Worm (Caenorhabditis elegans) whole organism, dauer: Measurements from ENCODE around the gene gldi-2.

Experiments
- unc-62 ChIP-seq: sonication (generic microtip); optimal IDR thresholded peaks from 2 replicates; lab custom pipeline; 2017; ENCODE audit warnings: missing biosample characterization, missing genetic modification reagents, missing genetic modification characterization

Gene gldi-2

ce11 chrII:6783377-6783829 lies at the start of gene gldi-2:
Gene gldi-2 (plus strand): TSS chrII:6783427.
- no peak for TF ChIP-seq unc-62 (GFP tag; lab: Kevin White, UChicago)

DNA sequence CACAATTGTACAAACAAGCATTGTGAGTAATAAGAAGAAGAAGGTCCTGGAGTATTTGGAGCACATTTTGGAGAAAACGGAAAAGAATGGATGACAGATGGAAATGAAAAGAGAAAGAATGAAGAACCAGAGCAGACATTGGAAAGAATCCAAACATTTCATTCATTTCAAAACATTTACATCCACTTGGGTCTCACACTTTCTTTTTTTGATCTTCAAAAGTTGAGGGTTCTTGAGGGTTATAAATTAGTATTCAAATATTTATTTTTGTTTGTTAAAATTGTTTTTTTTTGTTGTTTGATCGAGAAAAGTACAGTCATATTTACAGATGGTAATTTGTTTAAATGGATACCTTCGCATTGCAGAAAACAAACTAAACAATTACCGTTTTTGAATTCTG lies 49.5 kb upstream of the gldi-2 start, which contains the start of gene T14B4.9:
Gene T14B4.9, minus strand, starts transcription at position 101 of the 400 bp plus-strand sequence.
- TF ChIP-seq unc-62 (GFP tag; lab: Kevin White, UChicago), result no peak

DNA sequence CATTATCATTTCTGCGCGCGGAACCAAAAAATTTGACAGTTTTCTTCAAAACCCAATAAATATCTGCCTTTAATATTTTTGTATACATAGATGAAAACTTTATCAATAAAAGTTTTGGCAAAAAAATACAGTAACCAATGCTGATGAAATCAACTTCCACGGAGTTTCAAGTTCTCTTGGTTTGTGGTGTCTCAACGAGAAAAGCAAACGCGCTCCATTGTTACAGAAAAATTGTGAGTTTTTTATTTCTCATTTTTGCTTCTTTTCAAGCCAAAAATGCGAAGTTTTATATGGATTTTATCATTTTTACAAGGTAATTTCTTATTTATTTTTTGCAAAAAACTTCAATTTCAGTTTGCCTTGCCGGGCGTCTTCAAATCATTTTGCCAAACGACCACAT lies 48.6 kb upstream of the gldi-2 start, which contains the start of gene T14B4.3:
Gene T14B4.3, plus strand, starts transcription at position 264 of the 400 bp plus-strand sequence.
- no peak for TF ChIP-seq unc-62 (GFP tag; lab: Kevin White, UChicago)

DNA sequence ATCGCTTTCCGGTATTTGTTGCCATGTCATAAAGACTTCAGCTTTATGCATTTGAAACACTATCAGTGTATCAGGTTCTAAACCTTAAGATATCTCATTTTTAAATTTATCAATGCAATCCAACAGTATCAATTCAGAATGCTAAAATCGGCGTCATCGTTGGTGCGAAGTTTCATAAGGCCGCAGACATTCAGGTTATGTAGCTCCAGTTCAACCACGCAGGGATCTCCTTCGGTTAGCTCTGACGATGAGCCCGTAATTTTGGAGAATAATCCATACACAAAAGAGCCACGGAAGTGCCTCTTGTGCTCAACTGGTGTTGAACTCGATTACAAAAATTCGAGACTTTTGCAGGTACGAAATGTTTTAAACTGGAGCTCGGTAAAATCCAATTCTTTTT lies 47.2 kb upstream of the gldi-2 start, which contains the start of gene mrps-18.C:
Gene mrps-18.C, plus strand, starts transcription at position 138 of the 400 bp plus-strand sequence.
- TF ChIP-seq unc-62 (GFP tag; lab: Kevin White, UChicago), result no peak

DNA sequence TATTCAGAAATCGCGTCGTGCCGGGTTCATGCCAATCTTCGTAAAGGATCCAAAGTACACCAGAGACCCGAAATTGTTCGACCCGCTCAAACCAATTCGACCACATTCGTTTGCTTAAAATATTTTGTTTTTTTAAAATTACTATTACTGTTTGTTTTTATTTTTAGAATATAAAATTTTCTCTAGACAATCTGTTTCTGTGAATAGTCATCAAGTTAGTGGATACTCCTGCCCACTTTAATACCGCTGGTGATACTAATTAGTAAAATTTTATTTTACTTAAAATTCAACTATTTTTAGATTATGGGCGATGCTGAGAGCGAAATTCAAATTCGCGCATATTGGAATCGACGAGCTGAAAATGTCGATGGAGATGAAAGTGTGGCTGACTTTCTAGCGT lies 46.6 kb upstream of the gldi-2 start, which contains the start of gene T14B4.1:
Gene T14B4.1, plus strand, starts transcription at position 301 of the 400 bp plus-strand sequence.
- no peak for TF ChIP-seq unc-62 (GFP tag; lab: Kevin White, UChicago)

ce11 chrII:6741428-6741827 lies 41.8 kb upstream of the gldi-2 start, which contains the start of gene exos-8:
Gene exos-8 (plus strand): TSS chrII:6741691.
- no peak for TF ChIP-seq unc-62 (GFP tag; lab: Kevin White, UChicago)

ce11 chrII:6742614-6743013 lies 40.6 kb upstream of the gldi-2 start, which contains the start of gene F41G3.6:
Gene F41G3.6 (plus strand): TSS chrII:6742914.
- no peak for TF ChIP-seq unc-62 (GFP tag; lab: Kevin White, UChicago)

ce11 chrII:6744648-6745047 lies 38.6 kb upstream of the gldi-2 start, which contains the start of gene ins-15:
Gene ins-15 (minus strand): TSS chrII:6744748.
- no peak for TF ChIP-seq unc-62 (GFP tag; lab: Kevin White, UChicago)

DNA sequence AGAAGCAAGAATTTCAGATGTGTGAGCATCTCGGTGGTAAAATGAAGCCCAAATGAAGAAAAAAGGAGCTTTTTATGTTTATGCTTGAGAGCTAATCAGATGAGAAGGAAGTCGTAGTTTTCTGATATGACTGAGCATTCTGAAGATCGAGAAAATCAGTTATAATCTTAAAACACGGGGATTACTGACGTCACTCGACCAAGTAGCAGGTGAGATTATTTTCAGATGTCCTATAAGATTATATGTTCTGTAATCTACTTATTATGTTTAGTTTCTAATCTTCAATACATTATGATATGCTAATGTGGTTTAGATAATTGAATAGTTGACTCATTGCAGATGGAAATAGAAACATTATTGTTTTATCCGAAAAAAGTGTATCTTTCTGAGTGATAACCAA lies 37.4 kb upstream of the gldi-2 start, which contains the start of gene ins-14:
Gene ins-14, minus strand, starts transcription at position 32 of the 400 bp plus-strand sequence.
- no peak for TF ChIP-seq unc-62 (GFP tag; lab: Kevin White, UChicago)

- TF ChIP-seq unc-62 (GFP tag; lab: Kevin White, UChicago), result no peak
Observed at ce11 chrII:6746404-6746803, 36.8 kb upstream of the gldi-2 start, which contains the start of gene F41G3.5. Gene F41G3.5 (plus strand): TSS chrII:6746704.

ce11 chrII:6749422-6749821 lies 33.8 kb upstream of the gldi-2 start, which contains the start of gene F41G3.10:
Gene F41G3.10 (minus strand): TSS chrII:6749522.
- TF ChIP-seq unc-62 (GFP tag; lab: Kevin White, UChicago), result no peak

ce11 chrII:6750929-6751328 lies 32.3 kb upstream of the gldi-2 start, which contains the start of gene F41G3.20:
Gene F41G3.20 (minus strand): TSS chrII:6751029.
- TF ChIP-seq unc-62 (GFP tag; lab: Kevin White, UChicago), result no peak

DNA sequence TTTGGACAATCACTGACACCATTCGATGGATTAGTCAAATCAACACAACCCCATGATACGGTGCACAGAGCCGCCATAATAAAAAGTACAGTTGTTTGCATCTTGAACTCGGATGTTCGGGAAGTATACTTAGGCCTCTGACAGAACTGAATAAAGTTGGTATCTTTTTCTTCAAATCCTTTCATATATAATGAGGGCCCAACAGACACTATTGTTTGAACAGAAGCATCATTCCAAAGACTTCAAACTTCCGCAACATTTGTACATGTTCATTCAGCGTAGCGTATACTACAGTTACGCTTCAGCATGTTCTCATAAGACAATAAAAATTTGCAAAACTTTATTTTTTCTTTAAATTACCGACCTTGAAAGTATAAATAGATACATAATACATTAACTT lies 31.2 kb upstream of the gldi-2 start, which contains the start of gene F41G3.19:
Gene F41G3.19, minus strand, starts transcription at position 101 of the 400 bp plus-strand sequence.
- no peak for TF ChIP-seq unc-62 (GFP tag; lab: Kevin White, UChicago)

DNA sequence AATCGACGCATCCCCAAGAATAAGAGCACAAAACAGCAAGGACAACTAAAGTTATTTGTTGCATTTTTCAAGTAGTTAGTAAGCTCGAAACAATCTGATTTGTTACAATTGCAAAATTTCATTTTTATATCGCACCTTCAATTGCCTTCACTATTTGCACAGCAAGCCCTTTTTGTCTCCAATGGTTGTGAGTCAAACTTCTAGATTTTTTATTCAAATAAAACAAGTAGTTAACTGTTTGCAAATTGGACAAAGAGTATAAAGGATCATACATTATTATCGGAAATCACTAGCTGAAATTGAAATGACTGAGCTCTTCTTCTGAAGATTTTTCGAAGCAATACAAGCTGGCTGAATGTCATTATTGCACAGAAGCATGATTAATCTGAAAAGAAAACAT lies 30.4 kb upstream of the gldi-2 start, which contains the start of gene F41G3.21:
Gene F41G3.21, minus strand, starts transcription at position 101 of the 400 bp plus-strand sequence.
- TF ChIP-seq unc-62 (GFP tag; lab: Kevin White, UChicago), result no peak

DNA sequence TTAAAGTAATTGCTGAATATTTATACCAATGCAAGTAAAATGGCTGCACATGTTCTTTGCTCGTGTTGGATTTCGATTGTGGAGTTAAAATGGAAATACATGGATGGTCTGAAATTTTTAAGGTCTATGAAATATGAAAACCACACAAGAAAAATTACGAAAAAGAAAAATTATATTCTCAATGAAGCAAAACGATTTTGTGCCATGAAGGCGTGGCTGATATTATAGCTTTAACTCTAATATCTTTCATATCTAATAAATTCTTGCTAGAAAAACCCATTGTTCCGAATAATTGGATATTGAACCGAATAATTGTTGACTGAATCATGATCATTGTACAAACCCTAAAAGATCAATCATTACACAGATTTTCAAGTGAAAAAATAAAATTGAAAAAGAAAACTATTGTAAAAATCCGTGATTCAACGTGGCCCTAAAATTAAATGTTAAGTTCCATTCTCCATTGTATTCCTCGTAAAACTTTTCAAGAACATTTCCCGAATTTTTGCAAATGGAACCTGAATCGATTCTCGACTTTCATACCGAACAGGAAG lies 28.5 kb upstream of the gldi-2 start, which contains the start of the genes srx-95 and fis-1:
Gene srx-95, minus strand, starts transcription at position 101 of the 554 bp plus-strand sequence.
Gene fis-1, plus strand, starts transcription at position 504 of the 554 bp plus-strand sequence.
- no peak for TF ChIP-seq unc-62 (GFP tag; lab: Kevin White, UChicago)

DNA sequence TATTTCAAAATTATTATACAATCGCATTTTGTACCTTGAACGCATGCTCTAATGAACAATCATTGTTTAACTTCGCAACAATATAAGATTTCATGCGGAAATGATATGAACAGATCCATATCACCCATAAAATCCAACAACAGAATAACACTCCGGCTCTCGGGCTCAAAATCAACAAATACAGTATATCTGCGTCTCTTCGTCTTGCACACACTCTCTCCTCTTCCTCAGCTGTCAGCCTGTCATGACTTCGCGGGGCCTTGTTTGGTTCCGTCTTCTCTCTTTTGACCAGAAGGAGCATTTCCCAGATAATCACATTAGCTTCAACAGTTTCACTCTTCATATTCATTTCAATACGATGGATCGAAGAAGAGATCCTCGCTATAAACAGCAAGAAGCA lies 27.0 kb upstream of the gldi-2 start, which contains the start of gene F41G3.3:
Gene F41G3.3, plus strand, starts transcription at position 301 of the 400 bp plus-strand sequence.
- TF ChIP-seq unc-62 (GFP tag; lab: Kevin White, UChicago), result no peak
